Fruit fly (Drosophila melanogaster) whole organism, embryonic: Measurements from ENCODE around the gene CG2889.
A peak's percentile ranks its signal among the peaks of the same experiment; 100 is the strongest.

Experiments
- ATbp ChIP-seq: fragments of 200-800 bp; sonication (Bioruptor generic); optimal IDR thresholded peaks from 2 replicates; lab custom pipeline; 2017; ENCODE audit warnings: missing biosample characterization, mild to moderate bottlenecking, missing genetic modification characterization, missing genetic modification reagents
- B-H1 ChIP-seq: fragments of 200-800 bp; sonication (Bioruptor generic); IDR thresholded peaks from 3 replicates; pipeline ENCODE4 v1.3.6; 2022; ENCODE audit warnings: missing biosample characterization, missing genetic modification characterization
- Bgb ChIP-seq: fragments of 200-800 bp; sonication (Bioruptor generic); IDR thresholded peaks from 2 replicates; pipeline ENCODE4 v1.3.6; 2022; ENCODE audit warnings: missing biosample characterization, missing genetic modification characterization; ENCODE audit not compliant: partially characterized antibody
- CG1024 ChIP-seq: fragments of 200-800 bp; sonication (Bioruptor generic); IDR thresholded peaks from 2 replicates; pipeline ENCODE4 v1.3.6; 2022; ENCODE audit warnings: missing biosample characterization, missing genetic modification characterization
- CG10565 ChIP-seq: fragments of 200-800 bp; sonication (Bioruptor generic); optimal IDR thresholded peaks from 3 replicates; lab custom pipeline; 2016; ENCODE audit warnings: missing biosample characterization, mild to moderate bottlenecking, missing genetic modification characterization
- CG11085 ChIP-seq: fragments of 200-800 bp; sonication (Bioruptor generic); IDR thresholded peaks from 2 replicates; pipeline ENCODE4 v1.3.6; 2022; ENCODE audit warnings: missing biosample characterization, missing genetic modification characterization
- CG1233 ChIP-seq: fragments of 200-800 bp; sonication (Bioruptor generic); optimal IDR thresholded peaks from 4 replicates; lab custom pipeline; 2018; ENCODE audit warnings: missing biosample characterization, mild to moderate bottlenecking, missing genetic modification characterization
- CG16815 ChIP-seq: fragments of 200-800 bp; sonication (Bioruptor generic); optimal IDR thresholded peaks from 3 replicates; lab custom pipeline; 2017; ENCODE audit warnings: missing biosample characterization, mild to moderate bottlenecking, missing genetic modification characterization
- CG17186 ChIP-seq: fragments of 200-800 bp; sonication (Bioruptor generic); optimal IDR thresholded peaks from 3 replicates; lab custom pipeline; 2017; ENCODE audit warnings: missing biosample characterization, missing genetic modification reagents, missing genetic modification characterization
- CG17385 ChIP-seq: fragments of 200-800 bp; sonication (Bioruptor generic); optimal IDR thresholded peaks from 3 replicates; lab custom pipeline; 2018; ENCODE audit warnings: missing biosample characterization, mild to moderate bottlenecking, missing genetic modification characterization
- CG2116 ChIP-seq: fragments of 200-800 bp; sonication (Bioruptor generic); optimal IDR thresholded peaks from 3 replicates; lab custom pipeline; 2018; ENCODE audit warnings: missing biosample characterization, mild to moderate bottlenecking, missing genetic modification characterization
- CG2875 ChIP-seq: fragments of 200-800 bp; sonication (Bioruptor generic); optimal IDR thresholded peaks from 2 replicates; lab custom pipeline; 2017; ENCODE audit warnings: missing biosample characterization, mild to moderate bottlenecking, missing genetic modification characterization, missing genetic modification reagents
- CG3281 ChIP-seq: fragments of 200-800 bp; sonication (Bioruptor generic); optimal IDR thresholded peaks from 3 replicates; lab custom pipeline; 2017; ENCODE audit warnings: missing biosample characterization, mild to moderate bottlenecking, missing genetic modification characterization
- CG3407 ChIP-seq: fragments of 200-800 bp; sonication (Bioruptor generic); optimal IDR thresholded peaks from 2 replicates; lab custom pipeline; 2018; ENCODE audit warnings: missing biosample characterization, mild to moderate bottlenecking, missing genetic modification characterization
- CG4707 ChIP-seq: fragments of 200-800 bp; sonication (Bioruptor generic); optimal IDR thresholded peaks from 2 replicates; lab custom pipeline; 2018; ENCODE audit warnings: missing biosample characterization, mild to moderate bottlenecking, missing genetic modification characterization, moderate library complexity
- CG6791 ChIP-seq: fragments of 200-800 bp; sonication (Bioruptor generic); IDR thresholded peaks from 3 replicates; pipeline ENCODE4 v1.3.6; 2022; ENCODE audit warnings: missing biosample characterization, missing genetic modification characterization; ENCODE audit not compliant: partially characterized antibody
- CG6813 ChIP-seq: fragments of 200-800 bp; sonication (Bioruptor generic); optimal IDR thresholded peaks from 2 replicates; lab custom pipeline; 2017; ENCODE audit warnings: missing biosample characterization, missing genetic modification characterization, mild to moderate bottlenecking, moderate library complexity, missing genetic modification reagents
- CG7556 ChIP-seq: fragments of 200-800 bp; sonication (Bioruptor generic); optimal IDR thresholded peaks from 2 replicates; lab custom pipeline; 2017; ENCODE audit warnings: missing biosample characterization, mild to moderate bottlenecking, missing genetic modification characterization
- Deaf1 ChIP-seq: fragments of 200-800 bp; optimal IDR thresholded peaks from 3 replicates; lab custom pipeline; 2019; ENCODE audit warnings: missing biosample characterization, mild to moderate bottlenecking, missing genetic modification characterization, moderate library complexity
- Dip2 ChIP-seq: fragments of 200-800 bp; sonication (Bioruptor generic); IDR thresholded peaks from 2 replicates; pipeline ENCODE4 v1.3.6; 2022; ENCODE audit warnings: missing biosample characterization, missing genetic modification characterization
- Doc2 ChIP-seq: fragments of 200-800 bp; sonication (Bioruptor generic); IDR thresholded peaks from 2 replicates; pipeline ENCODE4 v1.3.6; 2022; ENCODE audit warnings: missing biosample characterization, missing genetic modification characterization
- ERR ChIP-seq: fragments of 200-800 bp; sonication (Bioruptor generic); optimal IDR thresholded peaks from 2 replicates; lab custom pipeline; 2016; ENCODE audit warnings: missing biosample characterization, missing genetic modification characterization
- Ets65A ChIP-seq: fragments of 200-800 bp; sonication (Bioruptor generic); peaks from one replicate; lab custom pipeline; 2016; ENCODE audit warnings: missing biosample characterization, missing genetic modification characterization
- Gsc ChIP-seq: fragments of 200-800 bp; sonication (Bioruptor generic); IDR thresholded peaks from 2 replicates; pipeline ENCODE4 v1.3.6; 2022; ENCODE audit warnings: missing biosample characterization, missing genetic modification characterization
- Hr51 ChIP-seq, 2 experiments: fragments of 200-800 bp; sonication (Bioruptor generic); optimal IDR thresholded peaks; 2 replicates in 1 of 2; 3 replicates in 1 of 2; lab custom pipeline; 2016 to 2018; ENCODE audit warnings: missing biosample characterization in 2 of 2, missing genetic modification characterization in 2 of 2, mild to moderate bottlenecking in 1 of 2, moderate library complexity in 1 of 2
- MTF-1 ChIP-seq: fragments of 200-800 bp; sonication (Bioruptor generic); optimal IDR thresholded peaks from 2 replicates; lab custom pipeline; 2018; ENCODE audit warnings: missing biosample characterization, mild to moderate bottlenecking, missing genetic modification characterization, borderline replicate concordance
- Nf-YC ChIP-seq: fragments of 200-800 bp; optimal IDR thresholded peaks from 3 replicates; lab custom pipeline; 2019; ENCODE audit warnings: missing biosample characterization, mild to moderate bottlenecking, missing genetic modification characterization, moderate library complexity
- NfI ChIP-seq: fragments of 200-800 bp; sonication (Bioruptor generic); optimal IDR thresholded peaks from 3 replicates; lab custom pipeline; 2018; ENCODE audit warnings: missing biosample characterization, mild to moderate bottlenecking, missing genetic modification characterization, moderate library complexity
- Pdp1 ChIP-seq, 2 experiments: fragments of 200-800 bp; sonication (Bioruptor generic); optimal IDR thresholded peaks; 3 replicates each; lab custom pipeline; 2016; ENCODE audit warnings: missing biosample characterization in 2 of 2, missing genetic modification characterization in 2 of 2, mild to moderate bottlenecking in 1 of 2, moderate library complexity in 1 of 2
- Scr ChIP-seq: fragments of 200-800 bp; sonication (Bioruptor generic); IDR thresholded peaks from 2 replicates; pipeline ENCODE4 v1.3.6; 2022; ENCODE audit warnings: missing biosample characterization, missing genetic modification characterization; ENCODE audit not compliant: partially characterized antibody
- Sox102F ChIP-seq: fragments of 200-800 bp; sonication (Bioruptor generic); optimal IDR thresholded peaks from 2 replicates; lab custom pipeline; 2018; ENCODE audit warnings: missing biosample characterization, mild to moderate bottlenecking, missing genetic modification characterization, moderate library complexity
- Tbp ChIP-seq: fragments of >200 bp; optimal IDR thresholded peaks from 2 replicates; lab custom pipeline; 2018; ENCODE audit warnings: missing biosample characterization, missing genetic modification characterization
- Xrp1 ChIP-seq: fragments of 200-800 bp; sonication (Bioruptor generic); IDR thresholded peaks from 2 replicates; pipeline ENCODE4 v1.3.6; 2022; ENCODE audit warnings: missing biosample characterization, missing genetic modification characterization
- al ChIP-seq: fragments of 200-800 bp; sonication (Bioruptor generic); IDR thresholded peaks from 2 replicates; pipeline ENCODE4 v1.3.6; 2022; ENCODE audit warnings: missing biosample characterization, missing genetic modification characterization
- ato ChIP-seq: fragments of 200-800 bp; sonication (Bioruptor generic); IDR thresholded peaks from 2 replicates; pipeline ENCODE4 v1.3.6; 2022; ENCODE audit warnings: missing biosample characterization, missing genetic modification characterization; ENCODE audit not compliant: partially characterized antibody
- dpn ChIP-seq, 2 experiments: fragments of 200-800 bp; sonication (Bioruptor generic); optimal IDR thresholded peaks; 3 replicates each; lab custom pipeline; 2016; ENCODE audit warnings: missing biosample characterization in 2 of 2, missing genetic modification characterization in 2 of 2
- ftz-f1 ChIP-seq: fragments of 200-800 bp; sonication (Bioruptor generic); optimal IDR thresholded peaks from 2 replicates; lab custom pipeline; 2016; ENCODE audit warnings: missing biosample characterization, missing genetic modification characterization
- gfzf ChIP-seq: fragments of 200-800 bp; sonication (Bioruptor generic); optimal IDR thresholded peaks from 2 replicates; lab custom pipeline; 2016; ENCODE audit warnings: missing biosample characterization, mild to moderate bottlenecking, missing genetic modification characterization, moderate library complexity
- gsb ChIP-seq: fragments of 200-800 bp; sonication (Bioruptor generic); IDR thresholded peaks from 2 replicates; pipeline ENCODE4 v1.3.6; 2022; ENCODE audit warnings: missing biosample characterization, missing genetic modification characterization
- gt ChIP-seq: fragments of 200-800 bp; sonication (Bioruptor generic); IDR thresholded peaks from 2 replicates; pipeline ENCODE4 v1.3.6; 2022; ENCODE audit warnings: missing biosample characterization, missing genetic modification characterization
- her ChIP-seq: fragments of 200-800 bp; sonication (Bioruptor generic); optimal IDR thresholded peaks from 2 replicates; lab custom pipeline; 2016; ENCODE audit warnings: missing biosample characterization, missing genetic modification characterization
- ken ChIP-seq: fragments of 200-800 bp; sonication (Bioruptor generic); IDR thresholded peaks from 3 replicates; pipeline ENCODE4 v1.3.6; 2022; ENCODE audit warnings: missing biosample characterization, missing genetic modification characterization
- pfk ChIP-seq: fragments of 200-800 bp; sonication (Bioruptor generic); optimal IDR thresholded peaks from 2 replicates; lab custom pipeline; 2018; ENCODE audit warnings: missing biosample characterization, mild to moderate bottlenecking, missing genetic modification characterization, moderate library complexity
- pros ChIP-seq: fragments of 200-800 bp; sonication (Bioruptor generic); optimal IDR thresholded peaks from 3 replicates; lab custom pipeline; 2019; ENCODE audit warnings: missing biosample characterization, mild to moderate bottlenecking, missing genetic modification characterization, moderate library complexity
- schlank ChIP-seq: fragments of 200-800 bp; sonication (Bioruptor generic); optimal IDR thresholded peaks from 2 replicates; lab custom pipeline; 2018; ENCODE audit warnings: missing biosample characterization, mild to moderate bottlenecking, missing genetic modification characterization
- scrt ChIP-seq: fragments of 200-800 bp; sonication (Bioruptor generic); optimal IDR thresholded peaks from 2 replicates; lab custom pipeline; 2018; ENCODE audit warnings: missing biosample characterization, mild to moderate bottlenecking, missing genetic modification characterization, moderate library complexity
- sd ChIP-seq: fragments of 200-800 bp; sonication (Bioruptor generic); optimal IDR thresholded peaks from 3 replicates; lab custom pipeline; 2018; ENCODE audit warnings: missing biosample characterization, mild to moderate bottlenecking, missing genetic modification characterization, moderate library complexity
- seq ChIP-seq: fragments of 200-800 bp; sonication (Bioruptor generic); IDR thresholded peaks from 2 replicates; pipeline ENCODE4 v1.3.6; 2022; ENCODE audit warnings: missing biosample characterization, missing genetic modification characterization
- zfh1 ChIP-seq: fragments of 200-800 bp; sonication (Bioruptor generic); IDR thresholded peaks from 3 replicates; pipeline ENCODE4 v1.3.6; 2022; ENCODE audit warnings: missing biosample characterization, missing genetic modification characterization

The CG2889 gene

dm6 chrX:10487964-10488605, 14.3 kb downstream of the CG2889 start (continued):
- TF ChIP-seq Scr (GFP tag; lab: Robert Waterston, UW), result no peak
- no peak for TF ChIP-seq seq (GFP tag; lab: Robert Waterston, UW)
- TF ChIP-seq gsb, result no peak
- no peak for TF ChIP-seq gfzf (GFP tag; lab: Kevin White, UChicago)
- no peak for TF ChIP-seq CG1024 (GFP tag; lab: Robert Waterston, UW)
- TF ChIP-seq CG6791 (GFP tag; lab: Robert Waterston, UW), result no peak
- TF ChIP-seq Sox102F (GFP tag; lab: Kevin White, UChicago), result peak; percentile 8
- peak; percentile 9 for TF ChIP-seq schlank (tag; lab: Kevin White, UChicago)
- TF ChIP-seq Doc2 (GFP tag; lab: Robert Waterston, UW), result no peak
- peak; percentile 34; the same call in 1 of the 2 replicates for TF ChIP-seq al (GFP tag; lab: Robert Waterston, UW)
- peak; percentile 15 to 55 for TF ChIP-seq dpn (GFP tag; optimal IDR thresholded peaks at IDR 0.05; lab: Kevin White, UChicago)
- TF ChIP-seq CG10565 (GFP tag; lab: Kevin White, UChicago), result no peak
- peak; percentile 57 for TF ChIP-seq CG17385 (GFP tag; lab: Kevin White, UChicago)
- no peak for TF ChIP-seq Xrp1 (GFP tag; lab: Robert Waterston, UW)
- peak in 1 of 2 experiments; percentile 55 for TF ChIP-seq Hr51 (GFP tag; optimal IDR thresholded peaks at IDR 0.05; lab: Kevin White, UChicago)
- no peak for TF ChIP-seq CG6813 (GFP tag; lab: Kevin White, UChicago)
- peak; percentile 65 for TF ChIP-seq CG3281 (GFP tag; lab: Kevin White, UChicago)
- peak; percentile 13 to 55 for TF ChIP-seq Pdp1 (GFP tag; optimal IDR thresholded peaks at IDR 0.05; lab: Kevin White, UChicago)
- peak; percentile 27 for TF ChIP-seq Nf-YC (tag; lab: Kevin White, UChicago)
- no peak for TF ChIP-seq ftz-f1 (GFP tag; lab: Kevin White, UChicago)
- peak; percentile 8 for TF ChIP-seq her
- no peak for TF ChIP-seq CG4707 (GFP tag; lab: Kevin White, UChicago)
- peak; percentile 14 for TF ChIP-seq CG1233
- TF ChIP-seq CG2116, result no peak
- TF ChIP-seq Gsc (GFP tag; lab: Robert Waterston, UW), result no peak
- TF ChIP-seq gt (GFP tag; lab: Robert Waterston, UW), result no peak
- TF ChIP-seq pros (GFP tag; lab: Kevin White, UChicago), result no peak
- peak; percentile 17 for TF ChIP-seq Deaf1 (tag; lab: Kevin White, UChicago)
- peak; percentile 94 for TF ChIP-seq Ets65A (GFP tag; lab: Kevin White, UChicago)
- no peak for TF ChIP-seq Bgb (GFP tag; lab: Robert Waterston, UW)
- no peak for TF ChIP-seq ato (GFP tag; lab: Robert Waterston, UW)
- no peak for TF ChIP-seq CG2875 (GFP tag; lab: Kevin White, UChicago)
- TF ChIP-seq B-H1, result no peak
- no peak for TF ChIP-seq Tbp (GFP tag; lab: Kevin White, UChicago)
- no peak for TF ChIP-seq MTF-1 (GFP tag; lab: Kevin White, UChicago)
- TF ChIP-seq sd (tag; lab: Kevin White, UChicago), result peak; percentile 36
- TF ChIP-seq zfh1 (GFP tag; lab: Robert Waterston, UW), result no peak
- peak; percentile 20 for TF ChIP-seq NfI
- TF ChIP-seq ken (GFP tag; lab: Robert Waterston, UW), result no peak
- no peak for TF ChIP-seq pfk (GFP tag; lab: Kevin White, UChicago)
- TF ChIP-seq CG17186 (GFP tag; lab: Kevin White, UChicago), result no peak
- TF ChIP-seq CG3407, result no peak
- no peak for TF ChIP-seq Dip2 (GFP tag; lab: Robert Waterston, UW)
- TF ChIP-seq ERR (GFP tag; lab: Kevin White, UChicago), result peak; percentile 33
- no peak for TF ChIP-seq CG11085
- no peak for TF ChIP-seq ATbp (GFP tag; lab: Kevin White, UChicago)
- TF ChIP-seq CG7556 (GFP tag; lab: Kevin White, UChicago), result peak; percentile 54
- TF ChIP-seq scrt (GFP tag; lab: Kevin White, UChicago), result peak; percentile 19
- no peak for TF ChIP-seq CG16815 (GFP tag; lab: Kevin White, UChicago)
